Worm (Caenorhabditis elegans) whole organism, L1 larva: ENCODE results near the gene crls-1.

Source experiments
- C04F5.9 ChIP-seq: sonication (generic microtip); optimal IDR thresholded peaks from 2 replicates; lab custom pipeline; 2016; ENCODE audit warnings: missing genetic modification characterization, missing compliant biosample characterization
- C16A3.4 ChIP-seq: fragments of 150-350 bp; optimal IDR thresholded peaks from 2 replicates; lab custom pipeline; 2014; ENCODE audit warnings: missing biosample characterization, missing genetic modification characterization
- F16B12.6 ChIP-seq: fragments of 150-350 bp; optimal IDR thresholded peaks from 2 replicates; lab custom pipeline; 2014; ENCODE audit warnings: missing biosample characterization, missing genetic modification characterization
- blmp-1 ChIP-seq: fragments of 150-350 bp; optimal IDR thresholded peaks from 2 replicates; lab custom pipeline; 2014; ENCODE audit warnings: missing biosample characterization, missing genetic modification characterization
- ceh-63 ChIP-seq: fragments of 200-800 bp; sonication (Bioruptor generic); optimal IDR thresholded peaks from 2 replicates; lab custom pipeline; 2018; ENCODE audit warnings: mild to moderate bottlenecking, missing genetic modification characterization, missing compliant biosample characterization
- ceh-82 ChIP-seq, 3 experiments: fragments of 150-350 bp in 1 of 3; sonication (generic microtip) in 2 of 3; optimal IDR thresholded peaks; 2 replicates each; lab custom pipeline; 2014 to 2017; ENCODE audit warnings: missing biosample characterization in 3 of 3, missing genetic modification characterization in 3 of 3
- ceh-88 ChIP-seq: fragments of 200-800 bp; sonication (Bioruptor generic); IDR thresholded peaks from 2 replicates; pipeline ENCODE4 v1.3.6; 2022; ENCODE audit warnings: missing genetic modification characterization, missing compliant biosample characterization
- ces-1 ChIP-seq: fragments of 150-350 bp; optimal IDR thresholded peaks from 2 replicates; lab custom pipeline; 2014; ENCODE audit warnings: missing biosample characterization, missing genetic modification reagents, missing genetic modification characterization
- dpl-1 ChIP-seq, 3 experiments: fragments of 150-350 bp in 2 of 3; sonication (generic microtip) in 1 of 3; optimal IDR thresholded peaks; 2 replicates each; lab custom pipeline; 2014 to 2017; ENCODE audit warnings: missing biosample characterization in 3 of 3, missing genetic modification characterization in 3 of 3, missing genetic modification reagents in 3 of 3
- efl-1 ChIP-seq, 4 experiments: fragments of 150-350 bp; optimal IDR thresholded peaks in 3 of 4; peaks in 1 of 4; 1 replicate in 1 of 4; 2 replicates in 3 of 4; lab custom pipeline; 2014; ENCODE audit warnings: missing biosample characterization in 2 of 4, missing genetic modification characterization in 2 of 4, missing genetic modification reagents in 2 of 4
- efl-3 ChIP-seq: fragments of 200-800 bp; sonication (Bioruptor generic); optimal IDR thresholded peaks from 2 replicates; lab custom pipeline; 2018; ENCODE audit warnings: mild to moderate bottlenecking, missing genetic modification characterization, missing compliant biosample characterization
- egl-13 ChIP-seq: sonication (generic microtip); optimal IDR thresholded peaks from 2 replicates; lab custom pipeline; 2016; ENCODE audit warnings: missing genotype, missing genetic modification reagents, missing genetic modification characterization, missing compliant biosample characterization
- egl-27 ChIP-seq, 2 experiments: fragments of 150-350 bp in 1 of 2; sonication (generic microtip); optimal IDR thresholded peaks; 3 replicates each; lab custom pipeline; 2017 to 2018; ENCODE audit warnings: missing biosample characterization in 2 of 2, missing genetic modification characterization in 2 of 2, missing genetic modification reagents in 2 of 2
- elt-2 ChIP-seq: sonication (generic microtip); optimal IDR thresholded peaks from 2 replicates; lab custom pipeline; 2016; ENCODE audit warnings: missing genetic modification characterization, mild to moderate bottlenecking, inconsistent platforms, missing compliant biosample characterization, missing genetic modification reagents
- elt-3 ChIP-seq, 6 experiments: fragments of 150-350 bp in 1 of 6; sonication (generic microtip); optimal IDR thresholded peaks; 2 replicates each; lab custom pipeline; 2017 to 2018; ENCODE audit warnings: missing biosample characterization in 6 of 6, missing genetic modification characterization in 6 of 6, inconsistent platforms in 1 of 6
- fkh-8 ChIP-seq: sonication (generic microtip); optimal IDR thresholded peaks from 2 replicates; lab custom pipeline; 2016; ENCODE audit warnings: mild to moderate bottlenecking, missing genetic modification characterization, missing compliant biosample characterization
- hlh-17 ChIP-seq: fragments of 200-800 bp; sonication (Bioruptor generic); optimal IDR thresholded peaks from 2 replicates; lab custom pipeline; 2018; ENCODE audit warnings: missing genetic modification characterization, mild to moderate bottlenecking, missing compliant biosample characterization, moderate library complexity, borderline replicate concordance
- hlh-4 ChIP-seq: sonication (generic microtip); optimal IDR thresholded peaks from 2 replicates; lab custom pipeline; 2016; ENCODE audit warnings: mild to moderate bottlenecking, missing genetic modification characterization, missing compliant biosample characterization
- isw-1 ChIP-seq: fragments of 200-800 bp; sonication (Bioruptor generic); IDR thresholded peaks from 2 replicates; pipeline ENCODE4 v1.3.6; 2022; ENCODE audit warnings: missing genetic modification characterization, missing compliant biosample characterization
- jun-1 ChIP-seq: fragments of 150-350 bp; optimal IDR thresholded peaks from 2 replicates; lab custom pipeline; 2014; ENCODE audit warnings: missing biosample characterization, missing genetic modification reagents, missing genetic modification characterization
- lin-13 ChIP-seq: fragments of 150-350 bp; optimal IDR thresholded peaks from 2 replicates; lab custom pipeline; 2014; ENCODE audit warnings: missing biosample characterization, missing genetic modification reagents, missing genetic modification characterization
- lin-14 ChIP-seq: fragments of 200-800 bp; sonication (Bioruptor generic); optimal IDR thresholded peaks from 2 replicates; lab custom pipeline; 2018; ENCODE audit warnings: mild to moderate bottlenecking, missing genetic modification characterization, moderate library complexity, missing compliant biosample characterization
- lin-35 ChIP-seq, 2 experiments: fragments of 150-350 bp; optimal IDR thresholded peaks; 2 replicates each; lab custom pipeline; 2014; ENCODE audit warnings: missing biosample characterization in 2 of 2, missing genetic modification characterization in 2 of 2, missing genetic modification reagents in 2 of 2
- lir-3 ChIP-seq: sonication (generic microtip); optimal IDR thresholded peaks from 2 replicates; lab custom pipeline; 2016; ENCODE audit warnings: mild to moderate bottlenecking, missing genetic modification characterization, moderate library complexity, missing compliant biosample characterization; ENCODE audit not compliant: poor library complexity
- lsy-2 ChIP-seq, 2 experiments: fragments of 150-350 bp; optimal IDR thresholded peaks; 2 replicates each; lab custom pipeline; 2014; ENCODE audit warnings: missing biosample characterization in 2 of 2, missing genetic modification characterization in 2 of 2
- mep-1 ChIP-seq: fragments of 150-350 bp; optimal IDR thresholded peaks from 2 replicates; lab custom pipeline; 2014; ENCODE audit warnings: missing biosample characterization, missing genetic modification characterization
- nhr-11 ChIP-seq: fragments of 150-350 bp; optimal IDR thresholded peaks from 2 replicates; lab custom pipeline; 2014; ENCODE audit warnings: missing biosample characterization, missing genetic modification characterization
- nhr-12 ChIP-seq: sonication (generic microtip); optimal IDR thresholded peaks from 2 replicates; lab custom pipeline; 2017; ENCODE audit warnings: missing biosample characterization, missing genetic modification characterization
- nhr-20 ChIP-seq: sonication (generic microtip); optimal IDR thresholded peaks from 2 replicates; lab custom pipeline; 2016; ENCODE audit warnings: mild to moderate bottlenecking, missing genetic modification characterization, missing compliant biosample characterization
- nhr-28 ChIP-seq: fragments of 150-350 bp; optimal IDR thresholded peaks from 2 replicates; lab custom pipeline; 2014; ENCODE audit warnings: missing biosample characterization, missing genetic modification characterization
- nhr-47 ChIP-seq: sonication (generic microtip); optimal IDR thresholded peaks from 2 replicates; lab custom pipeline; 2016; ENCODE audit warnings: mild to moderate bottlenecking, missing genetic modification characterization, moderate library complexity, missing compliant biosample characterization
- nhr-71 ChIP-seq: sonication (generic microtip); optimal IDR thresholded peaks from 2 replicates; lab custom pipeline; 2016; ENCODE audit warnings: mild to moderate bottlenecking, missing genetic modification characterization, moderate library complexity, missing compliant biosample characterization
- nhr-76 ChIP-seq: sonication (generic microtip); optimal IDR thresholded peaks from 2 replicates; lab custom pipeline; 2017; ENCODE audit warnings: missing biosample characterization, missing genetic modification characterization
- nhr-77 ChIP-seq: fragments of 150-350 bp; optimal IDR thresholded peaks from 2 replicates; lab custom pipeline; 2014; ENCODE audit warnings: missing biosample characterization, missing genetic modification characterization
- nhr-85 ChIP-seq: sonication (generic microtip); peaks from one replicate; lab custom pipeline; 2016; ENCODE audit warnings: missing genetic modification characterization, inconsistent platforms, missing compliant biosample characterization
- nhr-90 ChIP-seq: sonication (generic microtip); optimal IDR thresholded peaks from 2 replicates; lab custom pipeline; 2016; ENCODE audit warnings: mild to moderate bottlenecking, missing genetic modification characterization, missing compliant biosample characterization; ENCODE audit not compliant: poor library complexity
- rnt-1 ChIP-seq: sonication (generic microtip); optimal IDR thresholded peaks from 2 replicates; lab custom pipeline; 2016; ENCODE audit warnings: mild to moderate bottlenecking, missing genetic modification characterization, moderate library complexity, missing compliant biosample characterization
- skn-1 ChIP-seq: fragments of 150-350 bp; optimal IDR thresholded peaks from 2 replicates; lab custom pipeline; 2014; ENCODE audit warnings: missing biosample characterization, missing genetic modification characterization
- snu-23 ChIP-seq: sonication (generic microtip); optimal IDR thresholded peaks from 2 replicates; lab custom pipeline; 2016; ENCODE audit warnings: missing genetic modification characterization, missing compliant biosample characterization
- sup-37 ChIP-seq: fragments of 200-800 bp; sonication (Bioruptor generic); optimal IDR thresholded peaks from 2 replicates; lab custom pipeline; 2018; ENCODE audit warnings: mild to moderate bottlenecking, missing genetic modification characterization, missing compliant biosample characterization
- swsn-7 ChIP-seq: sonication (generic microtip); optimal IDR thresholded peaks from 2 replicates; lab custom pipeline; 2016; ENCODE audit warnings: missing genetic modification characterization, missing compliant biosample characterization
- unc-130 ChIP-seq: fragments of 150-350 bp; optimal IDR thresholded peaks from 2 replicates; lab custom pipeline; 2017; ENCODE audit warnings: missing biosample characterization, missing genetic modification characterization, inconsistent platforms
- unc-30 ChIP-seq: sonication (generic microtip); optimal IDR thresholded peaks from 2 replicates; lab custom pipeline; 2017; ENCODE audit warnings: missing biosample characterization, missing genetic modification characterization
- unc-62 ChIP-seq: fragments of 150-350 bp; optimal IDR thresholded peaks from 2 replicates; lab custom pipeline; 2014; ENCODE audit warnings: missing biosample characterization, missing genetic modification reagents, missing genetic modification characterization

The crls-1 gene

DNA sequence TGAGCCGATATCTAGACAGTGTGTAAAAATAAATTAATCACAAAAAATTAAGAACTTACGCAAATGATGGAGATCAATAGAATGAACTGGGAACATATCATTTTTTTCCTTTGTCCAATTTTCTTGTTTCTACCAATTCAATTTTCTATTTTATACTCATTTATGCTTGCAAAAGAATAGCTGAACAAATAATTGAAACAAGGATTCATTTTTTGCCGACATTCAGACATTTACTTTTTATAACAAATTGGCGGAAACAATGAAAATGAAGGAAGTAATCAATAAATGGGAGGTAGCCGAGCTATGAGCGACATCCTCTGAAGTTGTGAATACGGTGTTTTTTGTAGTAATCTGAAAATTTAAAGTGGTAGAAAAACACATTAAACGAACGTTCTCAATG is 7.2 kb upstream of the crls-1 start, which contains the start of gene idpp-13:
Gene idpp-13 (minus strand): TSS at position 101 of the 400 bp plus-strand sequence.
- TF ChIP-seq swsn-7 (tag; lab: Kevin White, UChicago) (no peak), dpl-1 (GFP tag; optimal IDR thresholded peaks at IDR 0.05; lab: Kevin White, UChicago) (no peak), C16A3.4 (no peak), unc-62 (GFP tag; lab: Kevin White, UChicago) (no peak), hlh-4 (tag; lab: Kevin White, UChicago) (no peak), efl-1 (optimal IDR thresholded peaks at IDR 0.05; lab: Kevin White, UChicago) (no peak), efl-1 (GFP tag; optimal IDR thresholded peaks at IDR 0.05 in 1 of 2; lab: Kevin White, UChicago) (peak in 1 of 2 experiments; percentile 72), jun-1 (tag; lab: Kevin White, UChicago) (no peak)

- TF ChIP-seq efl-1 (optimal IDR thresholded peaks at IDR 0.05; lab: Kevin White, UChicago) (peak; percentile 24 to 35), efl-1 (GFP tag; optimal IDR thresholded peaks at IDR 0.05 in 1 of 2; lab: Kevin White, UChicago) (peak; percentile 32 to 79), swsn-7 (tag; lab: Kevin White, UChicago) (peak; percentile 5), unc-130 (tag; lab: Kevin White, UChicago) (peak; percentile 36), nhr-11 (tag; lab: Kevin White, UChicago) (no peak), snu-23 (GFP tag; lab: Kevin White, UChicago) (peak; percentile 44), nhr-20 (tag; lab: Kevin White, UChicago) (peak; percentile 1), nhr-47 (tag; lab: Kevin White, UChicago) (peak; percentile 31), dpl-1 (GFP tag; optimal IDR thresholded peaks at IDR 0.05; lab: Kevin White, UChicago) (peak in 2 of 3 experiments; percentile 27 to 43), C16A3.4 (peak; percentile 48), rnt-1 (tag; lab: Kevin White, UChicago) (no peak), F16B12.6 (tag; lab: Kevin White, UChicago) (peak; percentile 27), ces-1 (no peak), blmp-1 (tag; lab: Kevin White, UChicago) (peak; percentile 57), skn-1 (tag; lab: Kevin White, UChicago) (peak; percentile 14), nhr-71 (tag; lab: Kevin White, UChicago) (peak; percentile 34), fkh-8 (no peak), lir-3 (tag; lab: Kevin White, UChicago) (peak; percentile 9), elt-3 (tag; optimal IDR thresholded peaks at IDR 0.05; lab: Kevin White, UChicago) (peak in 1 of 6 experiments; percentile 5), ceh-88 (GFP tag; lab: Robert Waterston, UW) (no peak), lsy-2 (tag; optimal IDR thresholded peaks at IDR 0.05; lab: Kevin White, UChicago) (peak; percentile 50 to 82), lin-35 (GFP tag; optimal IDR thresholded peaks at IDR 0.05; lab: Kevin White, UChicago) (peak; percentile 33 to 41)
These were observed 1.0 kb upstream of the crls-1 start, which contains the start of the genes F23H11.5 and bra-2 for ce11 chrIII:910540-911311. TSS of gene F23H11.5 (minus strand) at chrIII:910590. TSS of gene bra-2 (plus strand) at chrIII:911261.

ce11 chrIII:907990-908389 is 1.7 kb downstream of the crls-1 start:
- TF ChIP-seq nhr-76 (tag; lab: Kevin White, UChicago) (no peak), nhr-12 (no peak), ces-1 (no peak), ceh-63 (GFP tag; lab: Kevin White, UChicago) (no peak), C16A3.4 (no peak), snu-23 (GFP tag; lab: Kevin White, UChicago) (peak; percentile 5), C04F5.9 (tag; lab: Kevin White, UChicago) (no peak), mep-1 (tag; lab: Kevin White, UChicago) (no peak), unc-30 (tag; lab: Kevin White, UChicago) (no peak), sup-37 (GFP tag; lab: Kevin White, UChicago) (no peak), isw-1 (no peak), elt-2 (tag; lab: Kevin White, UChicago) (no peak), nhr-71 (tag; lab: Kevin White, UChicago) (no peak), egl-13 (tag; lab: Kevin White, UChicago) (no peak), egl-27 (tag; optimal IDR thresholded peaks at IDR 0.05; lab: Kevin White, UChicago) (no peak), nhr-85 (tag; lab: Kevin White, UChicago) (no peak), nhr-28 (tag; lab: Kevin White, UChicago) (no peak), nhr-90 (no peak), nhr-20 (tag; lab: Kevin White, UChicago) (no peak), ceh-82 (tag; optimal IDR thresholded peaks at IDR 0.05; lab: Kevin White, UChicago) (no peak), blmp-1 (tag; lab: Kevin White, UChicago) (peak; percentile 61), hlh-17 (GFP tag; lab: Kevin White, UChicago) (no peak), efl-3 (GFP tag; lab: Kevin White, UChicago) (no peak), lin-14 (GFP tag; lab: Kevin White, UChicago) (peak; percentile 36), nhr-77 (tag; lab: Kevin White, UChicago) (no peak), lin-13 (GFP tag; lab: Kevin White, UChicago) (no peak), lsy-2 (tag; optimal IDR thresholded peaks at IDR 0.05; lab: Kevin White, UChicago) (peak in 1 of 2 experiments; percentile 45)
